Worm (Caenorhabditis elegans): ENCODE data around the gene H23N18.6.

H23N18.6 gene

DNA sequence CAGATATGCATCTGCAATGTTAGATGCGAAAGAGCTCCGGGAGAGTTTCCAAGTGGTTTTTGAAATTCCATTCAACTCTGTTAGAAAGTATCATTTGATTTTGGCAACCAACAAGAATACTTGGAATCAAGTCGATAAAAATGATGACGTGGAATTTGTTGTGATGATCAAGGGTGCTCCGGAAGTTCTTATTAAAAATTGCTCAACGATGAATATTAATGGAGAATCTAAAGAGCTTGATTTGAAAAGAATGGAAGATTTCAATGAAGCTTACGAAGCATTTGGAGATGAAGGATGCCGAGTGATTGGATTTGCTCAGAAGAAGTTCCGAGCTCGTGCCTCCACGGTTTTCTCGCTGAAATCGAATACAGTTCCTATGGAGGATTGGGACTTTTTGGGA, 22.5 kb upstream of the H23N18.6 start:
- TF ChIP-seq med-1 (GFP tag; optimal IDR thresholded peaks at IDR 0.05; ENCODE audit: insufficient read depth) = no peak
- no peak for TF ChIP-seq ztf-29 (GFP tag; IDR thresholded peaks at IDR 0.05)

DNA sequence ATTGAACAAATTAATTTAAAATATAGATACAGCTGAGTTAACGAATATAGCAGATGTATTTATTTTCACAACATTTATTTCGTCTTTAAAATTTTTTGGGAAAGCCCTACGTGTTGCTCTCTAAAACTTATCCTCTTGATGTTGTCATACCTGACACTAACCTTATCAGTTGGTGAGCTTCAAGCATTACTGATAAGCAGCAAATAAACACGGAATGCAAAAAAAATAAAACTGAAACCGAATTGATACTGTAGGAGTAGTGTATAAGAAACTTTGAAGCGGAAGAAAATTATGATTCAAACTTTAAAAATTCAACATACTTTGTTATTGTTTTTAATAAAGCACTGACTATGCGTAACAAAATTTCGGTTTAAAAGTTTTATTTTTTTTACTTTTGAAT, 20.2 kb upstream of the H23N18.6 start:
- no peak for TF ChIP-seq T22C8.4 (GFP tag; IDR thresholded peaks at IDR 0.05)
- TF ChIP-seq med-1 (GFP tag; optimal IDR thresholded peaks at IDR 0.05; ENCODE audit: insufficient read depth) = no peak
- no peak for TF ChIP-seq ztf-29 (GFP tag; IDR thresholded peaks at IDR 0.05)
- TF ChIP-seq ref-1 (GFP tag; conservative IDR thresholded peaks at IDR 0.05) = no peak
- TF ChIP-seq cog-1 (tag; optimal IDR thresholded peaks at IDR 0.05) = no peak
- no peak for TF ChIP-seq flt-1 (GFP tag; IDR thresholded peaks at IDR 0.05)
- TF ChIP-seq klf-2 (GFP tag; conservative IDR thresholded peaks at IDR 0.05) = no peak
- no peak for TF ChIP-seq ztf-23 (GFP tag; IDR thresholded peaks at IDR 0.05)
- no peak for TF ChIP-seq tab-1 (GFP tag; IDR thresholded peaks at IDR 0.05)

DNA sequence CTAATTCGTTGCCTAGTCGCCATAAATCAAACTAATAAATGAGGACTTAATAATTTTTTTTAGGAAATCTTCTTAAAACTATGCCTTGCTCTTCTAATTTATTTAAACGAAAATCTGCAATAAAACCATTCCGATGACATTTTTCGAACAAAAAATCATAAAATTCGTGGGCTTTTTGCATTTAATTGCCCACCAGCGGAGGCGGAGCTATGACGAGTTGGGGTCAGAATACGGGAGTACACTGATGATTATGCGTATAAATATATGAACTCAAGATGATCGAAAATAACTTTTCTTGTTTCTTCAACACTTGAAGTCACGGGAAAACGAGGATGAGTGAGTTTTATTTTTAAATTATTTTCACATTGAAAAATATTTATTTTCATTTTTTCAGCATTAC, 19.5 kb upstream of the H23N18.6 start, which contains the start of gene catp-2:
TSS of gene catp-2 (plus strand) at position 301 of the 400 bp plus-strand sequence.
- no peak for TF ChIP-seq cog-1 (tag; optimal IDR thresholded peaks at IDR 0.05)
- no peak for TF ChIP-seq ref-1 (GFP tag; conservative IDR thresholded peaks at IDR 0.05)
- TF ChIP-seq flt-1 (GFP tag; IDR thresholded peaks at IDR 0.05) = no peak
- no peak for TF ChIP-seq klf-2 (GFP tag; conservative IDR thresholded peaks at IDR 0.05)
- no peak for TF ChIP-seq med-1 (GFP tag; optimal IDR thresholded peaks at IDR 0.05; ENCODE audit: insufficient read depth)
- TF ChIP-seq T22C8.4 (GFP tag; IDR thresholded peaks at IDR 0.05) = no peak
- TF ChIP-seq tab-1 (GFP tag; IDR thresholded peaks at IDR 0.05) = no peak
- no peak for TF ChIP-seq ztf-29 (GFP tag; IDR thresholded peaks at IDR 0.05)
- no peak for TF ChIP-seq ztf-23 (GFP tag; IDR thresholded peaks at IDR 0.05)

DNA sequence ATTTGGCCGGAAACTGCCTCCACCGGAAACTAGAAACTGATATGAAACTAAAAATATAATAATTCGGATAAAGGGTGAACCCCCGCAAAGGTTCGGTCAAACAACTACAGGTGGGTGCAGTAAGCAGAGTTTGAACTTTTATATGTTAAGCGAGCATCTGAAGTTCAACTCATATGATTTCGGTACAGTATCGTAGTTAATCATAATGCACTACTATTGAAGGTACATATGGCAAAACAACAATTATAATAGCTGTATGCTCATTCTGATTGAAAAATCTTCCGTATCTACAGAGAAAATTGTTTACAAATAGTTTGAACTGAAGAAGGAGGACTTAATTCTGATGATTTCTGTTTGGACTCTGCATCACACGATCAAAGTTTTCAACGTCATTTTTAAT, 18.4 kb upstream of the H23N18.6 start:
- TF ChIP-seq tab-1 (GFP tag; IDR thresholded peaks at IDR 0.05) (no peak), med-1 (GFP tag; optimal IDR thresholded peaks at IDR 0.05; ENCODE audit: insufficient read depth) (no peak), ztf-29 (GFP tag; IDR thresholded peaks at IDR 0.05) (no peak), flt-1 (GFP tag; IDR thresholded peaks at IDR 0.05) (no peak), ref-1 (GFP tag; conservative IDR thresholded peaks at IDR 0.05) (no peak), T22C8.4 (GFP tag; IDR thresholded peaks at IDR 0.05) (no peak), klf-2 (GFP tag; conservative IDR thresholded peaks at IDR 0.05) (no peak), cog-1 (tag; optimal IDR thresholded peaks at IDR 0.05) (no peak), ztf-23 (GFP tag; IDR thresholded peaks at IDR 0.05) (no peak)

DNA sequence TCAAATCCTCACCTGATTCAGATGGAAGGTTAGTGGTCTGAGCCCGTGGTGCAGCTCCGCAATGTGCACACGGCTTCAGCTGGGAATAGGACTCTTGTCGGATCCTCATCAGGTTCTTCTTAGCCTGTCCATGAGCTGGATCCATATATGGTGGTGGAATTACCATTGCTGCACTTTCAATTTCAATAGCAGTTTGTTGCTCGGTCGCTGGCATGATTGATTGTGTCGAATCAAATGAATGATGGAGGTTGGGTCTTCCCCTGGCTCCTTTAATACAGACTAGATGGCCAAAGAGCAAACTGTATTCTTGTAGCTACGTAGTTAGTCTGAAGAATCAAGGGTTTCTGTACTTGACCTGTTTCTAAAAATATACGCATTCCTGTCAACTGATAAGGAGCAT, 17.9 kb upstream of the H23N18.6 start, which contains the start of gene C02E7.10:
TSS of gene C02E7.10 (minus strand) at position 232 of the 400 bp plus-strand sequence.
- TF ChIP-seq med-1 (GFP tag; optimal IDR thresholded peaks at IDR 0.05; ENCODE audit: insufficient read depth) = no peak
- no peak for TF ChIP-seq flt-1 (GFP tag; IDR thresholded peaks at IDR 0.05)
- no peak for TF ChIP-seq klf-2 (GFP tag; conservative IDR thresholded peaks at IDR 0.05)
- no peak for TF ChIP-seq ztf-29 (GFP tag; IDR thresholded peaks at IDR 0.05)
- TF ChIP-seq cog-1 (tag; optimal IDR thresholded peaks at IDR 0.05) = no peak
- TF ChIP-seq tab-1 (GFP tag; IDR thresholded peaks at IDR 0.05) = no peak
- TF ChIP-seq T22C8.4 (GFP tag; IDR thresholded peaks at IDR 0.05) = no peak
- no peak for TF ChIP-seq ztf-23 (GFP tag; IDR thresholded peaks at IDR 0.05)

DNA sequence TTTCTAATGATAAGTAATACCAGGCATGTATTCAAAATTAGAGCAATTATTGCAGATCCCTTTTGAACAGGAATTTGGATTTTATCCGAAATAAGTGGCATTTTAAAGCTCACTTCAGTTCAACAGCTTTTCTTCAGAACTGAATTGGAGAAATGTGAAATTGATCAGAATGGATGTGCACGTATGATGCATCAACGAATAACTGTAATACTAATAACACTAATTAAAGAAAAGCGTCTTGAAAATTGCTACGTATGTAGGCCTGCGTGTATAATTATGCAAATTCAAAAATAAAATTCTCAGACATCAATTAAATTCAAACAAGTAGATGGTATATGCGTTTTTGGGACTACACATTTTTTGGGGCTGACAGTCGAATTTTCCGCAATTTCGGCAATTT, 15.0 kb upstream of the H23N18.6 start, which contains the start of gene str-205:
TSS of gene str-205 (minus strand) at position 101 of the 400 bp plus-strand sequence.
- TF ChIP-seq cog-1 (tag; optimal IDR thresholded peaks at IDR 0.05) = no peak
- no peak for TF ChIP-seq med-1 (GFP tag; optimal IDR thresholded peaks at IDR 0.05; ENCODE audit: insufficient read depth)
- TF ChIP-seq ztf-23 (GFP tag; IDR thresholded peaks at IDR 0.05) = no peak
- no peak for TF ChIP-seq flt-1 (GFP tag; IDR thresholded peaks at IDR 0.05)
- no peak for TF ChIP-seq ztf-29 (GFP tag; IDR thresholded peaks at IDR 0.05)
- no peak for TF ChIP-seq ref-1 (GFP tag; conservative IDR thresholded peaks at IDR 0.05)
- no peak for TF ChIP-seq tab-1 (GFP tag; IDR thresholded peaks at IDR 0.05)
- TF ChIP-seq klf-2 (GFP tag; conservative IDR thresholded peaks at IDR 0.05) = no peak
- no peak for TF ChIP-seq T22C8.4 (GFP tag; IDR thresholded peaks at IDR 0.05)

DNA sequence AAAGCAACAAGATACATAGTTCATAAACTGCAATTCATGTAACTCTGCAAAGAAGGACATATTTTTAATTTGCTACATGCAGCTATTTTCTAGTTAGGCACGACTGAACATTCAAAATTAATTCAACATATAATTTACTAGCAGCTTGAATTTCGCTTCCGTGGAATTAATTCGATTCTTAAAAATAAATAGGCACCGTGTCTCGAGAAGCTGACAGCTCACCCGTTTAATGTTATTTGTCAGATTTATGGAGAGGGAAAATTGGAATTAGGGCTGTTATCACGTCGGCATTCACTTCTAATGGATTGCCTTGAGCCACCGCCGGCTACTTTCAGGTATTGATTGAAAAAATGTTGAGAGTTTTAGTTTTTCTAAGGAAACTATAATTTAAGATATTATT, 11.5 kb upstream of the H23N18.6 start, which contains the start of gene srh-21:
TSS of gene srh-21 (plus strand) at position 301 of the 400 bp plus-strand sequence.
- TF ChIP-seq ztf-23 (GFP tag; IDR thresholded peaks at IDR 0.05) (no peak), cog-1 (tag; optimal IDR thresholded peaks at IDR 0.05) (no peak), klf-2 (GFP tag; conservative IDR thresholded peaks at IDR 0.05) (no peak), med-1 (GFP tag; optimal IDR thresholded peaks at IDR 0.05; ENCODE audit: insufficient read depth) (no peak), ztf-29 (GFP tag; IDR thresholded peaks at IDR 0.05) (no peak), T22C8.4 (GFP tag; IDR thresholded peaks at IDR 0.05) (no peak), tab-1 (GFP tag; IDR thresholded peaks at IDR 0.05) (no peak), flt-1 (GFP tag; IDR thresholded peaks at IDR 0.05) (no peak), ref-1 (GFP tag; conservative IDR thresholded peaks at IDR 0.05) (no peak)

DNA sequence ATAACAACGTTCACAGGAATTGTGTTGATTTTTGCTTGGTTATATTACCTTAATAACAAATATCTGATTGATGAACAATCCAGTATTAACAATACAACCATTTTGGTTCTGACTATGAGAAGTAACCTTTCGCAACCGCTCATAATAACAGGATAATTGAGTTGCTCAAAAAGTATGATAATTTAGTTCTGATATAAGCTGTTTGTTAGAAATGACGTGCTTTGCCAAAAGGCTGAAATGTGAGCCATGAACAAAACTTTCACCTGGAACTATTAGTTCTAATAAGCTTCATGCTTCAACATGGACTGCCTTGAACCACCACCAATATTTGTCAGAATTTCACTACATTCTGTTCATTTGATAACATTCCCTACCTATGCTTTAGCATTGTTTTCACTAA, 9.7 kb upstream of the H23N18.6 start, which contains the start of gene srh-20:
TSS of gene srh-20 (plus strand) at position 301 of the 400 bp plus-strand sequence.
- TF ChIP-seq T22C8.4 (GFP tag; IDR thresholded peaks at IDR 0.05) (no peak), ztf-29 (GFP tag; IDR thresholded peaks at IDR 0.05) (no peak), ztf-23 (GFP tag; IDR thresholded peaks at IDR 0.05) (no peak), flt-1 (GFP tag; IDR thresholded peaks at IDR 0.05) (no peak), cog-1 (tag; optimal IDR thresholded peaks at IDR 0.05) (no peak), ref-1 (GFP tag; conservative IDR thresholded peaks at IDR 0.05) (no peak), klf-2 (GFP tag; conservative IDR thresholded peaks at IDR 0.05) (no peak), tab-1 (GFP tag; IDR thresholded peaks at IDR 0.05) (no peak), med-1 (GFP tag; optimal IDR thresholded peaks at IDR 0.05; ENCODE audit: insufficient read depth) (no peak)

DNA sequence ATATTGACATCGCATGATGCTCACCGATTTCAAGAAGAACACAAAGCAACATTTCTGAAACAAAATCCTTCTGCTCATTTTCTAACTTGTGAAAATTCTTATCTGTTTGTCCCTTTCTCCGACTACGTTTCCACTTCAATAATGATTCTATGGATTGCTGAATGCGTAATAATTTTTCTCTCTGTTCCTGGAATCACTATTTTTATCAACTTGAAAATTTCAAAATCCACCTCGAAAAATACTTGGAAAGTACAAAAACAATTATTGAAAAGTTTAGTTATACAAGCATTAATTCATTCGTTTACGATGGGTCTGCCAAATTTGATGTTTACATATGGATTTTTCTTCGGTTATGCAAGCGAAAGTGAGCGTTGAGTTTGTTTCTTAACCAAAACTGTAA, 7.1 kb upstream of the H23N18.6 start, which contains the start of gene srh-22:
TSS of gene srh-22 (plus strand) at position 301 of the 400 bp plus-strand sequence.
- TF ChIP-seq med-1 (GFP tag; optimal IDR thresholded peaks at IDR 0.05; ENCODE audit: insufficient read depth) = no peak
- TF ChIP-seq flt-1 (GFP tag; IDR thresholded peaks at IDR 0.05) = no peak
- no peak for TF ChIP-seq ref-1 (GFP tag; conservative IDR thresholded peaks at IDR 0.05)
- no peak for TF ChIP-seq klf-2 (GFP tag; conservative IDR thresholded peaks at IDR 0.05)
- no peak for TF ChIP-seq tab-1 (GFP tag; IDR thresholded peaks at IDR 0.05)
- no peak for TF ChIP-seq ztf-23 (GFP tag; IDR thresholded peaks at IDR 0.05)

DNA sequence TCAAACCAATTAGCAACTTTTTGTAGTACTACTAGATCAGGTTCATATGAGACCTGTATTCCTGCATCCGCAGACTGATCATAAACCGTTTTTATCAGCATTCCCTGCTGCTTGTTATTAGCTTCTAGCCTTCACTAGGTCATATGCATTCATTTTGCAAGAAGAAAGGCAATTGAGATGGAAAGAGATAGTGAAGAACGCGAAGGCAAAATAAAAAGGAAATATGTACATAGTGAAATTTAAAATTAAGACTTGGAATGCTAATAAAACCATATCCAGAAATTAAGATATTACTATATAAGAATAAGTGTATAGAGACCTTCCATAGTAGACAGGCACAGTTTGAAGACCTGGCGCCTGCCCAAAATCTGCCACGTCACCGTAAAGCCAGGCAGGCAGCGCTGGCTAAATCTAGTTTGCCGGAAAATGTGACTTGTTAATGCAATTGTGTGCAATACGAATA, 5.8 kb upstream of the H23N18.6 start, which contains the start of the genes C02E7.8 and srh-23:
TSS of gene C02E7.8 (minus strand) at position 101 of the 463 bp plus-strand sequence.
TSS of gene srh-23 (plus strand) at position 413 of the 463 bp plus-strand sequence.
- no peak for TF ChIP-seq med-1 (GFP tag; optimal IDR thresholded peaks at IDR 0.05; ENCODE audit: insufficient read depth)
- no peak for TF ChIP-seq T22C8.4 (GFP tag; IDR thresholded peaks at IDR 0.05)
- no peak for TF ChIP-seq flt-1 (GFP tag; IDR thresholded peaks at IDR 0.05)
- no peak for TF ChIP-seq ref-1 (GFP tag; conservative IDR thresholded peaks at IDR 0.05)
- TF ChIP-seq ztf-29 (GFP tag; IDR thresholded peaks at IDR 0.05) = no peak
- TF ChIP-seq tab-1 (GFP tag; IDR thresholded peaks at IDR 0.05) = no peak
- TF ChIP-seq klf-2 (GFP tag; conservative IDR thresholded peaks at IDR 0.05) = no peak
